Worm (Caenorhabditis elegans) whole organism, young adult: ENCODE data around the gene ptr-22.

Experiments used
- B0035.1 ChIP-seq: sonication (generic microtip); optimal IDR thresholded peaks from 2 replicates; lab custom pipeline; 2016; ENCODE audit warnings: missing genetic modification characterization, mild to moderate bottlenecking, missing compliant biosample characterization, missing genotype, missing genetic modification reagents
- C06A6.2 ChIP-seq: fragments of 200-800 bp; sonication (Bioruptor generic); conservative IDR thresholded peaks from 2 replicates; pipeline ENCODE4 v1.3.6; 2022; ENCODE audit warnings: missing genetic modification characterization, missing compliant biosample characterization
- F23B12.7 ChIP-seq: sonication (generic microtip); optimal IDR thresholded peaks from 2 replicates; lab custom pipeline; 2017; ENCODE audit warnings: missing genetic modification characterization, mild to moderate bottlenecking, missing compliant biosample characterization, antibody characterized with exemption, moderate library complexity; ENCODE audit not compliant: insufficient read depth
- bed-2 ChIP-seq: fragments of 200-800 bp; sonication (Bioruptor generic); IDR thresholded peaks from 2 replicates; pipeline ENCODE4 v1.3.6; 2022; ENCODE audit warnings: missing genetic modification reagents, missing genetic modification characterization, missing compliant biosample characterization
- cebp-1 ChIP-seq, 2 experiments: fragments of 200-800 bp in 1 of 2; sonication (Bioruptor generic) in 1 of 2; sonication (generic microtip) in 1 of 2; IDR thresholded peaks in 1 of 2; optimal IDR thresholded peaks in 1 of 2; 2 replicates each; pipeline versions ENCODE4 v1.3.6 to Lab custom; 2017 to 2022; ENCODE audit warnings: missing compliant biosample characterization in 2 of 2, missing genetic modification characterization in 2 of 2, mild to moderate bottlenecking in 1 of 2, missing genetic modification reagents in 1 of 2, moderate library complexity in 1 of 2
- let-526 ChIP-seq: fragments of 200-800 bp; sonication (Bioruptor generic); IDR thresholded peaks from 2 replicates; pipeline ENCODE4 v1.3.6; 2022; ENCODE audit warnings: missing genetic modification reagents, missing genetic modification characterization, missing compliant biosample characterization
- madf-6 ChIP-seq: fragments of 200-800 bp; sonication (Bioruptor generic); IDR thresholded peaks from 2 replicates; pipeline ENCODE4 v1.3.6; 2022; ENCODE audit warnings: missing genetic modification reagents, missing genetic modification characterization, missing compliant biosample characterization
- nfyb-1 ChIP-seq: fragments of 200-800 bp; sonication (Bioruptor generic); IDR thresholded peaks from 2 replicates; pipeline ENCODE4 v1.3.6; 2022; ENCODE audit warnings: missing genetic modification reagents, missing genetic modification characterization, missing compliant biosample characterization
- unc-62 ChIP-seq: fragments of 150-350 bp; optimal IDR thresholded peaks from 2 replicates; lab custom pipeline; 2014; ENCODE audit warnings: missing biosample characterization, missing genetic modification reagents, missing genetic modification characterization
- xnd-1 ChIP-seq: sonication (generic microtip); optimal IDR thresholded peaks from 2 replicates; lab custom pipeline; 2016; ENCODE audit warnings: missing genotype, missing genetic modification reagents, missing genetic modification characterization, missing compliant biosample characterization

- TF ChIP-seq F23B12.7 (tag; lab: Kevin White, UChicago) (no peak), C06A6.2 (GFP tag; lab: Robert Waterston, UW) (no peak), let-526 (GFP tag; lab: Robert Waterston, UW) (no peak), madf-6 (no peak), bed-2 (GFP tag; lab: Robert Waterston, UW) (no peak), nfyb-1 (GFP tag; lab: Robert Waterston, UW) (no peak), unc-62 (no peak), B0035.1 (tag; lab: Kevin White, UChicago) (no peak), cebp-1 (GFP tag; IDR thresholded peaks at IDR 0.05; lab: Robert Waterston, UW) (no peak), cebp-1 (tag; optimal IDR thresholded peaks at IDR 0.05; lab: Kevin White, UChicago) (no peak), xnd-1 (tag; lab: Kevin White, UChicago) (no peak)
Observed at ce11 chrV:18912555-18912954, 18.6 kb downstream of the ptr-22 start.
